Worm (Caenorhabditis elegans): ENCODE measurements around the gene ZK632.10.

DNA sequence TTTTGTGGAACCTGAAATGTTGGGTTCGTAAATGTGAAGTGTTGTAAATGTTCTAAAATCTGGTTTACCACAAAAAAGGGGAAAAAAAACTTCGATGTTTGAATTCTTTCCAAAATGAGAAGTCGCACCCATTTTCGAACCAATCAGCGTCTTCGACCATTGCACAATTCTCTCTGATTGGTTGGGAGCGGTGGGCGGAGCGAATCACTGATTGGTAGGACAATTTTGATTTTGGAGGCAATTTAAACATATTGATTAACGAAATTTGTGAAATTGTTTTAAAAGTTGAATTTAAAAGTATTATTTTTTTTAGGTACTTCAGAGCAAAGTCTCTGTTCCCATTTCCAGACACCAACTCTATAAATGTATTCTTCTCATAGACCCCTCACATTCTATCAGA is 38.4 kb downstream of the ZK632.10 start:
- no peak for TF ChIP-seq tlf-1 (GFP tag; optimal IDR thresholded peaks at IDR 0.05)
- no peak for TF ChIP-seq tbp1 (GFP tag; optimal IDR thresholded peaks at IDR 0.05)
- no peak for TF ChIP-seq snpc-4 (GFP tag; optimal IDR thresholded peaks at IDR 0.05)
- TF ChIP-seq snpc-4 (tag; optimal IDR thresholded peaks at IDR 0.05) = no peak
- no peak for TF ChIP-seq F49E8.2 (tag; optimal IDR thresholded peaks at IDR 0.05; ENCODE audit: insufficient read depth)
- TF ChIP-seq ama-1 (optimal IDR thresholded peaks at IDR 0.05) = no peak
- TF ChIP-seq ama-1 (GFP tag; optimal IDR thresholded peaks at IDR 0.05) = no peak
- TF ChIP-seq lin-26 (GFP tag; IDR thresholded peaks at IDR 0.05) = no peak
- no peak for TF ChIP-seq Y79H2A.3 (GFP tag; conservative IDR thresholded peaks at IDR 0.05)

Measured in whole organism, young adult.